Fruit fly (Drosophila melanogaster) whole organism, prepupa: Measurements from ENCODE around the gene CG10035.

Experiments used
- Blimp-1 ChIP-seq: fragments of 200-800 bp; sonication (Bioruptor generic); optimal IDR thresholded peaks from 3 replicates; lab custom pipeline; 2017; ENCODE audit warnings: missing biosample characterization, missing genetic modification characterization, mild to moderate bottlenecking, moderate library complexity, missing genetic modification reagents
- CG10631 ChIP-seq: fragments of 200-800 bp; sonication (Bioruptor generic); optimal IDR thresholded peaks from 2 replicates; lab custom pipeline; 2016; ENCODE audit warnings: missing biosample characterization, missing genetic modification characterization
- CG10669 ChIP-seq: fragments of 200-800 bp; sonication (Bioruptor generic); optimal IDR thresholded peaks from 3 replicates; lab custom pipeline; 2018; ENCODE audit warnings: missing biosample characterization, mild to moderate bottlenecking, missing genetic modification characterization, moderate library complexity
- CG11294 ChIP-seq: fragments of 200-800 bp; sonication (Bioruptor generic); IDR thresholded peaks from 2 replicates; pipeline ENCODE4 v1.3.6; 2022; ENCODE audit warnings: missing biosample characterization, missing genetic modification characterization
- CG11902 ChIP-seq: fragments of 200-800 bp; sonication (Bioruptor generic); optimal IDR thresholded peaks from 3 replicates; lab custom pipeline; 2016; ENCODE audit warnings: missing biosample characterization, missing genetic modification characterization
- CG15336 ChIP-seq: fragments of 200-800 bp; sonication (Bioruptor generic); IDR thresholded peaks from 2 replicates; pipeline ENCODE4 v1.3.6; 2022; ENCODE audit warnings: missing biosample characterization, missing genetic modification characterization
- CG1621 ChIP-seq: fragments of 200-800 bp; sonication (Bioruptor generic); optimal IDR thresholded peaks from 3 replicates; lab custom pipeline; 2018; ENCODE audit warnings: missing biosample characterization, mild to moderate bottlenecking, missing genetic modification characterization
- CG16779 ChIP-seq: fragments of 200-800 bp; sonication (Bioruptor generic); optimal IDR thresholded peaks from 3 replicates; lab custom pipeline; 2017; ENCODE audit warnings: missing biosample characterization, mild to moderate bottlenecking, missing genetic modification characterization
- CG31627 ChIP-seq: fragments of 200-800 bp; sonication (Bioruptor generic); optimal IDR thresholded peaks from 3 replicates; lab custom pipeline; 2016; ENCODE audit warnings: missing biosample characterization, missing genetic modification characterization
- CG32006 ChIP-seq: fragments of 200-800 bp; sonication (Bioruptor generic); optimal IDR thresholded peaks from 3 replicates; lab custom pipeline; 2017; ENCODE audit warnings: missing biosample characterization, mild to moderate bottlenecking, missing genetic modification characterization
- CG34406 ChIP-seq: fragments of 200-800 bp; sonication (Bioruptor generic); optimal IDR thresholded peaks from 3 replicates; lab custom pipeline; 2016; ENCODE audit warnings: missing biosample characterization, missing genetic modification characterization
- CG3919 ChIP-seq: fragments of 200-800 bp; sonication (Bioruptor generic); optimal IDR thresholded peaks from 3 replicates; lab custom pipeline; 2016; ENCODE audit warnings: missing biosample characterization, missing genetic modification characterization
- CG4318 ChIP-seq: fragments of 200-800 bp; sonication (Bioruptor generic); optimal IDR thresholded peaks from 3 replicates; lab custom pipeline; 2017; ENCODE audit warnings: missing biosample characterization, mild to moderate bottlenecking, missing genetic modification characterization
- CG6163 ChIP-seq: fragments of 200-800 bp; sonication (Bioruptor generic); IDR thresholded peaks from 3 replicates; pipeline ENCODE4 v1.3.6; 2022; ENCODE audit warnings: missing biosample characterization, missing genetic modification characterization
- CG6276 ChIP-seq: fragments of 200-800 bp; sonication (Bioruptor generic); optimal IDR thresholded peaks from 2 replicates; lab custom pipeline; 2017; ENCODE audit warnings: missing biosample characterization, mild to moderate bottlenecking, missing genetic modification characterization
- CG6792 ChIP-seq: fragments of 200-800 bp; sonication (Bioruptor generic); optimal IDR thresholded peaks from 3 replicates; lab custom pipeline; 2016; ENCODE audit warnings: missing biosample characterization, missing genetic modification characterization
- CG6808 ChIP-seq: fragments of 200-800 bp; sonication (Bioruptor generic); optimal IDR thresholded peaks from 3 replicates; lab custom pipeline; 2017; ENCODE audit warnings: missing biosample characterization, missing genetic modification characterization, mild to moderate bottlenecking, moderate library complexity, missing genetic modification reagents
- CG8632 ChIP-seq: fragments of 200-800 bp; sonication (Bioruptor generic); optimal IDR thresholded peaks from 3 replicates; lab custom pipeline; 2016; ENCODE audit warnings: missing biosample characterization, missing genetic modification characterization
- CG9139 ChIP-seq: fragments of 200-800 bp; sonication (Bioruptor generic); optimal IDR thresholded peaks from 3 replicates; lab custom pipeline; 2017; ENCODE audit warnings: missing biosample characterization, mild to moderate bottlenecking, missing genetic modification characterization
- Eip75B ChIP-seq: fragments of 200-800 bp; sonication (Bioruptor generic); optimal IDR thresholded peaks from 3 replicates; lab custom pipeline; 2016; ENCODE audit warnings: missing biosample characterization, missing genetic modification characterization
- Eip78C ChIP-seq: fragments of 200-800 bp; sonication (Bioruptor generic); peaks from one replicate; lab custom pipeline; 2016; ENCODE audit warnings: missing biosample characterization, missing genetic modification characterization
- Eip93F ChIP-seq: fragments of 200-800 bp; sonication (Bioruptor generic); optimal IDR thresholded peaks from 2 replicates; lab custom pipeline; 2016; ENCODE audit warnings: missing biosample characterization, mild to moderate bottlenecking, missing genetic modification characterization
- Ets21C ChIP-seq: fragments of 200-800 bp; sonication (Bioruptor generic); optimal IDR thresholded peaks from 3 replicates; lab custom pipeline; 2016; ENCODE audit warnings: missing biosample characterization, missing genetic modification characterization
- Ets96B ChIP-seq: fragments of 200-800 bp; optimal IDR thresholded peaks from 2 replicates; lab custom pipeline; 2019; ENCODE audit warnings: missing biosample characterization, mild to moderate bottlenecking, missing genetic modification characterization, moderate library complexity
- Gug ChIP-seq: fragments of 200-800 bp; sonication (Bioruptor generic); IDR thresholded peaks from 2 replicates; pipeline ENCODE4 v1.3.6; 2022; ENCODE audit warnings: missing biosample characterization, missing genetic modification characterization
- Hr38 ChIP-seq: sonication (Bioruptor generic); optimal IDR thresholded peaks from 2 replicates; lab custom pipeline; 2016; ENCODE audit warnings: missing biosample characterization, missing genetic modification characterization
- Hr39 ChIP-seq: fragments of 200-800 bp; sonication (Bioruptor generic); optimal IDR thresholded peaks from 2 replicates; lab custom pipeline; 2016; ENCODE audit warnings: missing biosample characterization, missing genetic modification characterization
- Hr4 ChIP-seq: fragments of 200-800 bp; sonication (Bioruptor generic); optimal IDR thresholded peaks from 3 replicates; lab custom pipeline; 2016; ENCODE audit warnings: missing biosample characterization, missing genetic modification characterization
- Lpt ChIP-seq: fragments of 200-800 bp; sonication (Bioruptor generic); optimal IDR thresholded peaks from 3 replicates; lab custom pipeline; 2016; ENCODE audit warnings: missing biosample characterization, missing genetic modification characterization
- Met ChIP-seq: fragments of 200-800 bp; sonication (Bioruptor generic); optimal IDR thresholded peaks from 3 replicates; lab custom pipeline; 2016; ENCODE audit warnings: missing biosample characterization, missing genetic modification characterization
- OdsH ChIP-seq: fragments of 200-800 bp; sonication (Bioruptor generic); optimal IDR thresholded peaks from 3 replicates; lab custom pipeline; 2016; ENCODE audit warnings: missing biosample characterization, missing genetic modification characterization
- Smox ChIP-seq: fragments of 200-800 bp; sonication (Bioruptor generic); optimal IDR thresholded peaks from 3 replicates; lab custom pipeline; 2016; ENCODE audit warnings: missing biosample characterization, missing genetic modification characterization
- Sox14 ChIP-seq: fragments of 200-800 bp; sonication (Bioruptor generic); optimal IDR thresholded peaks from 3 replicates; lab custom pipeline; 2016; ENCODE audit warnings: missing biosample characterization, missing genetic modification characterization
- achi ChIP-seq: fragments of 200-800 bp; sonication (Bioruptor generic); optimal IDR thresholded peaks from 3 replicates; lab custom pipeline; 2016; ENCODE audit warnings: missing biosample characterization, missing genetic modification characterization
- acj6 ChIP-seq: fragments of 200-800 bp; sonication (Bioruptor generic); optimal IDR thresholded peaks from 3 replicates; lab custom pipeline; 2016; ENCODE audit warnings: missing biosample characterization, missing genetic modification characterization
- cyc ChIP-seq: fragments of 200-800 bp; sonication (Bioruptor generic); optimal IDR thresholded peaks from 3 replicates; lab custom pipeline; 2016; ENCODE audit warnings: missing biosample characterization, missing genetic modification characterization
- dac ChIP-seq: fragments of 200-800 bp; sonication (Bioruptor generic); optimal IDR thresholded peaks from 2 replicates; lab custom pipeline; 2017; ENCODE audit warnings: missing biosample characterization, mild to moderate bottlenecking, missing genetic modification characterization
- dsx ChIP-seq: fragments of 200-800 bp; optimal IDR thresholded peaks from 3 replicates; lab custom pipeline; 2019; ENCODE audit warnings: missing biosample characterization, mild to moderate bottlenecking, missing genetic modification characterization, moderate library complexity; ENCODE audit not compliant: poor library complexity, severe bottlenecking
- eg ChIP-seq: fragments of 200-800 bp; sonication (Bioruptor generic); IDR thresholded peaks from 3 replicates; pipeline ENCODE4 v1.3.6; 2022; ENCODE audit warnings: missing biosample characterization, missing genetic modification characterization
- esn ChIP-seq: fragments of 200-800 bp; sonication (Bioruptor generic); optimal IDR thresholded peaks from 2 replicates; lab custom pipeline; 2016; ENCODE audit warnings: missing biosample characterization, mild to moderate bottlenecking, missing genetic modification characterization, moderate library complexity
- fd59A ChIP-seq: fragments of 200-800 bp; sonication (Bioruptor generic); optimal IDR thresholded peaks from 2 replicates; lab custom pipeline; 2017; ENCODE audit warnings: missing biosample characterization, mild to moderate bottlenecking, missing genetic modification characterization, missing genetic modification reagents
- fd85E ChIP-seq: fragments of 200-800 bp; sonication (Bioruptor generic); optimal IDR thresholded peaks from 3 replicates; lab custom pipeline; 2016; ENCODE audit warnings: missing biosample characterization, missing genetic modification characterization
- fkh ChIP-seq: fragments of 200-800 bp; sonication (Bioruptor generic); optimal IDR thresholded peaks from 3 replicates; lab custom pipeline; 2017; ENCODE audit warnings: missing biosample characterization, mild to moderate bottlenecking, missing genetic modification characterization, moderate library complexity
- lz ChIP-seq: fragments of 200-800 bp; sonication (Bioruptor generic); optimal IDR thresholded peaks from 3 replicates; lab custom pipeline; 2016; ENCODE audit warnings: missing biosample characterization, missing genetic modification characterization
- net ChIP-seq: fragments of 200-800 bp; sonication (Bioruptor generic); optimal IDR thresholded peaks from 3 replicates; lab custom pipeline; 2016; ENCODE audit warnings: missing biosample characterization, missing genetic modification characterization
- pdm3 ChIP-seq: fragments of 200-800 bp; sonication (Bioruptor generic); optimal IDR thresholded peaks from 3 replicates; lab custom pipeline; 2016; ENCODE audit warnings: missing biosample characterization, missing genetic modification characterization
- salr ChIP-seq, 2 experiments: fragments of 200-800 bp; sonication (Bioruptor generic); optimal IDR thresholded peaks; 3 replicates each; lab custom pipeline; 2016 to 2018; ENCODE audit warnings: missing biosample characterization in 2 of 2, missing genetic modification characterization in 2 of 2, mild to moderate bottlenecking in 1 of 2
- svp ChIP-seq: fragments of 200-800 bp; sonication (Bioruptor generic); peaks from one replicate; lab custom pipeline; 2016; ENCODE audit warnings: missing biosample characterization, missing genetic modification characterization
- topi ChIP-seq: fragments of 200-800 bp; sonication (Bioruptor generic); optimal IDR thresholded peaks from 3 replicates; lab custom pipeline; 2016; ENCODE audit warnings: missing biosample characterization, missing genetic modification characterization
- vri ChIP-seq: fragments of 200-800 bp; sonication (Bioruptor generic); optimal IDR thresholded peaks from 3 replicates; lab custom pipeline; 2016; ENCODE audit warnings: missing biosample characterization, mild to moderate bottlenecking, missing genetic modification characterization

The CG10035 gene

dm6 chr3R:12406235-12407196 is 24.0 kb upstream of the CG10035 start, which contains the start of gene CG5167:
TSS of gene CG5167 (plus strand) at chr3R:12406532.
- TF ChIP-seq CG15336 (GFP tag; lab: Robert Waterston, UW) (peak; percentile 42; the same call in 1 of the 2 replicates), dsx (peak; percentile 2), Eip78C (GFP tag; lab: Kevin White, UChicago) (peak; percentile 87), Ets96B (tag; lab: Kevin White, UChicago) (peak; percentile 25), Hr4 (GFP tag; lab: Kevin White, UChicago) (peak; percentile 1), svp (GFP tag; lab: Kevin White, UChicago) (peak; percentile 69), CG11294 (no peak), topi (peak; percentile 24), Eip75B (GFP tag; lab: Kevin White, UChicago) (peak; percentile 46), CG8632 (GFP tag; lab: Kevin White, UChicago) (peak; percentile 20), CG10669 (GFP tag; lab: Kevin White, UChicago) (no peak), eg (GFP tag; lab: Robert Waterston, UW) (peak; percentile 70), CG31627 (GFP tag; lab: Kevin White, UChicago) (peak; percentile 26), lz (GFP tag; lab: Kevin White, UChicago) (peak; percentile 58), CG6163 (GFP tag; lab: Robert Waterston, UW) (peak; percentile 15; the same call in 1 of the 3 replicates), fd59A (GFP tag; lab: Kevin White, UChicago) (no peak), CG10631 (no peak), Eip93F (GFP tag; lab: Kevin White, UChicago) (peak; percentile 21), CG4318 (GFP tag; lab: Kevin White, UChicago) (no peak), achi (peak; percentile 32), CG3919 (GFP tag; lab: Kevin White, UChicago) (peak; percentile 43), CG6276 (GFP tag; lab: Kevin White, UChicago) (peak; percentile 92), vri (GFP tag; lab: Kevin White, UChicago) (peak; percentile 16), CG11902 (GFP tag; lab: Kevin White, UChicago) (no peak), Hr38 (GFP tag; lab: Kevin White, UChicago) (no peak), acj6 (GFP tag; lab: Kevin White, UChicago) (no peak), Sox14 (GFP tag; lab: Kevin White, UChicago) (peak; percentile 19), CG1621 (tag; lab: Kevin White, UChicago) (peak; percentile 61), Ets21C (no peak), salr (GFP tag; optimal IDR thresholded peaks at IDR 0.05; lab: Kevin White, UChicago) (peak; percentile 41 to 50), fkh (GFP tag; lab: Kevin White, UChicago) (peak; percentile 25), fd85E (GFP tag; lab: Kevin White, UChicago) (no peak), CG9139 (GFP tag; lab: Kevin White, UChicago) (peak; percentile 87), esn (GFP tag; lab: Kevin White, UChicago) (peak; percentile 63), Blimp-1 (GFP tag; lab: Kevin White, UChicago) (no peak), CG16779 (tag; lab: Kevin White, UChicago) (peak; percentile 87), net (GFP tag; lab: Kevin White, UChicago) (peak; percentile 76), Smox (no peak), CG32006 (GFP tag; lab: Kevin White, UChicago) (no peak), pdm3 (GFP tag; lab: Kevin White, UChicago) (no peak), CG6792 (GFP tag; lab: Kevin White, UChicago) (no peak), OdsH (GFP tag; lab: Kevin White, UChicago) (no peak), Lpt (GFP tag; lab: Kevin White, UChicago) (peak; percentile 9), cyc (GFP tag; lab: Kevin White, UChicago) (peak; percentile 8), dac (GFP tag; lab: Kevin White, UChicago) (no peak), Hr39 (peak; percentile 28), CG6808 (GFP tag; lab: Kevin White, UChicago) (peak; percentile 76), Gug (GFP tag; lab: Robert Waterston, UW) (no peak; the same call in 1 of the 2 replicates), Met (GFP tag; lab: Kevin White, UChicago) (no peak), CG34406 (GFP tag; lab: Kevin White, UChicago) (peak; percentile 36)
